Fruit fly (Drosophila melanogaster): ENCODE data around the gene CG44476.

dm6 chr2L:18096268-18096667, 16.7 kb downstream of the CG44476 start, which contains the start of gene Slc25A46b:
- no peak for TF ChIP-seq CG8478 (optimal IDR thresholded peaks at IDR 0.05)
- no peak for TF ChIP-seq usp (GFP tag; optimal IDR thresholded peaks at IDR 0.05)
- TF ChIP-seq pan (optimal IDR thresholded peaks at IDR 0.05), result no peak
- no peak for TF ChIP-seq EcR (GFP tag; optimal IDR thresholded peaks at IDR 0.05)

All from whole organism.